Worm (Caenorhabditis elegans) whole organism, mixed stage, embryonic: ENCODE data around the gene Y54F10BM.21.

Experiments
- M03D4.4 ChIP-seq: sonication (generic microtip); optimal IDR thresholded peaks from 2 replicates; lab custom pipeline; 2017; ENCODE audit warnings: mild to moderate bottlenecking, missing genetic modification characterization, missing compliant biosample characterization
- mab-5 ChIP-seq: fragments of 150-350 bp; optimal IDR thresholded peaks from 2 replicates; lab custom pipeline; 2014; ENCODE audit warnings: missing biosample characterization, missing genetic modification characterization
- nhr-12 ChIP-seq: fragments of 150-350 bp; optimal IDR thresholded peaks from 2 replicates; lab custom pipeline; 2014; ENCODE audit warnings: missing biosample characterization, missing genetic modification characterization
- nhr-76 ChIP-seq: sonication (generic microtip); optimal IDR thresholded peaks from 2 replicates; lab custom pipeline; 2017; ENCODE audit warnings: missing biosample characterization, missing genetic modification characterization
- snpc-4 ChIP-seq: fragments of 150-350 bp; optimal IDR thresholded peaks from 2 replicates; lab custom pipeline; 2014; ENCODE audit warnings: missing biosample characterization, missing genetic modification characterization
- unc-120 ChIP-seq: sonication (generic microtip); optimal IDR thresholded peaks from 2 replicates; lab custom pipeline; 2017; ENCODE audit warnings: missing genetic modification characterization, missing compliant biosample characterization; ENCODE audit not compliant: poor library complexity, severe bottlenecking
- unc-62 ChIP-seq: fragments of 150-350 bp; optimal IDR thresholded peaks from 2 replicates; lab custom pipeline; 2014; ENCODE audit warnings: missing biosample characterization, missing genetic modification reagents, missing genetic modification characterization
- ztf-11 ChIP-seq: fragments of 150-350 bp; optimal IDR thresholded peaks from 2 replicates; lab custom pipeline; 2014; ENCODE audit warnings: missing biosample characterization, missing genetic modification characterization

- TF ChIP-seq unc-62 (GFP tag; lab: Kevin White, UChicago) (no peak), nhr-12 (tag; lab: Kevin White, UChicago) (no peak), mab-5 (tag; lab: Kevin White, UChicago) (no peak), unc-120 (tag; lab: Kevin White, UChicago) (no peak), snpc-4 (tag; lab: Kevin White, UChicago) (no peak), nhr-76 (tag; lab: Kevin White, UChicago) (no peak), ztf-11 (no peak), M03D4.4 (no peak)
Measured at ce11 chrIII:2294736-2295135, 17.8 kb downstream of the Y54F10BM.21 start.
